Worm (Caenorhabditis elegans) whole organism, L4/young adult: ENCODE data around the gene paml-1.

Experiments used
- W03F9.2 ChIP-seq: fragments of 150-350 bp; optimal IDR thresholded peaks from 2 replicates; lab custom pipeline; 2014; ENCODE audit warnings: missing biosample characterization, missing genetic modification characterization
- dao-5 ChIP-seq: sonication (generic microtip); optimal IDR thresholded peaks from 2 replicates; lab custom pipeline; 2016; ENCODE audit warnings: missing genotype, missing genetic modification characterization, moderate library complexity, missing compliant biosample characterization
- him-1 ChIP-seq: sonication (generic microtip); optimal IDR thresholded peaks from 2 replicates; lab custom pipeline; 2016; ENCODE audit warnings: missing genotype, missing genetic modification reagents, missing genetic modification characterization, missing compliant biosample characterization

- no peak for TF ChIP-seq W03F9.2 (tag; lab: Kevin White, UChicago)
- TF ChIP-seq dao-5 (tag; lab: Kevin White, UChicago), result no peak
- TF ChIP-seq him-1 (tag; lab: Kevin White, UChicago), result no peak
Measured at ce11 chrIII:10195911-10196310, 38.0 kb downstream of the paml-1 start.
